Fruit fly (Drosophila melanogaster): Measurements from ENCODE around the gene CG46458.

dm6 chr3R:6870836-6871235 is 87.3 kb downstream of the CG46458 start:
- TF ChIP-seq Sin3A (optimal IDR thresholded peaks at IDR 0.05) (no peak), h (optimal IDR thresholded peaks at IDR 0.05) (no peak)
